Fruit fly (Drosophila melanogaster): ENCODE results near the gene ssx.

dm6 chrX:1398455-1399055, 28.2 kb downstream of the ssx start:
- no peak for TF ChIP-seq Dll (optimal IDR thresholded peaks at IDR 0.05)
- TF ChIP-seq usp (GFP tag; optimal IDR thresholded peaks at IDR 0.05), result no peak
